Fruit fly (Drosophila melanogaster) Kc167 (cell line): ENCODE results near the gene CG32440.

Experiments
- Myc ChIP-seq: fragments of >200 bp; optimal IDR thresholded peaks from 2 replicates; lab custom pipeline; 2017; ENCODE audit warnings: missing external identifiers
- Sin3A ChIP-seq: fragments of >200 bp; optimal IDR thresholded peaks from 2 replicates; lab custom pipeline; 2018; ENCODE audit warnings: missing external identifiers
- h ChIP-seq: fragments of >200 bp; optimal IDR thresholded peaks from 3 replicates; lab custom pipeline; 2018; ENCODE audit warnings: missing external identifiers
- insv ChIP-seq: fragments of >200 bp; optimal IDR thresholded peaks from 3 replicates; lab custom pipeline; 2018; ENCODE audit warnings: missing external identifiers
- psq ChIP-seq: fragments of >200 bp; optimal IDR thresholded peaks from 2 replicates; lab custom pipeline; 2017; ENCODE audit warnings: missing external identifiers
- ttk ChIP-seq: sonication (Bioruptor generic); optimal IDR thresholded peaks from 2 replicates; lab custom pipeline; 2017; ENCODE audit warnings: missing external identifiers

Gene CG32440

DNA sequence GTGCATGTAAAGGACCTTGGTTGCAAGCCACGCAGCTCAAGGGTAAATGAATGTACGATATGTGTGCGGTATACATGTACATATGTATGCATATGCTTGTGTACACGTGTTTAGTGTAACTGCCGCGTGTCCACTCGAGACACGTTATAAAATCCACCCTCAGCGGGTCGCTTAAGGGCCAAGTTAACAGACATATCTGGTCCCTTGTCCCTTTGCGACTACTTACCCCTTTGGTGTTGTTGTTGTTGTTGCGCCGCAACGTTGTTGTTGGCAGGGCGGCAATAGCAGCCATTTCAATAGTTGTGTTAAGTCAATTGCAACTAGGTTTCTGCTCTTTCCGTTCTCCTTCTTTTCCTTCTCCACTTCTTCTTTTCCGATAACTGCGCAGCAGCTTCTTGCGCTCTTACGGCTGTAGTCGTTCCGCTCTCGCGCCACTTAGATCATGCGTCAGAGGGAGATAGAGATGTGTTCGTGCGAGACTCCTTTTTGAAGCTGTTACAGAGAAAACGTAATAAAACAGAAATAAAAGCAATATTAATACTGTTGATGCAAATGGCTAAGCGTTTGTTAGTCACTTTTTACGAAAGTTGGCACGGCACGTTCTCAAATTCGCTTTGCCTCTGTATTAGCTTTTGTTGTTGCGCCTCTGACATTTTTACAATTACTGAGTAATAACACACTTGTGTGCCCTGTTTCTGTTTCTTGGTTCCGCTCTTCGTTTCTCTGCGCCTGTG is 13.3 kb upstream of the CG32440 start:
- TF ChIP-seq psq (lab: Kevin White, UChicago): no peak
- no peak for TF ChIP-seq insv
- no peak for TF ChIP-seq Myc
- TF ChIP-seq h (lab: Kevin White, UChicago): no peak
- no peak for TF ChIP-seq Sin3A
- TF ChIP-seq ttk: no peak

- no peak for TF ChIP-seq insv
- no peak for TF ChIP-seq Myc
- no peak for TF ChIP-seq psq (lab: Kevin White, UChicago)
- no peak for TF ChIP-seq ttk
- TF ChIP-seq h (lab: Kevin White, UChicago): no peak
- no peak for TF ChIP-seq Sin3A
Measured at dm6 chr3L:21347197-21347831, 12.7 kb upstream of the CG32440 start.

- no peak for TF ChIP-seq psq (lab: Kevin White, UChicago)
- TF ChIP-seq Myc: no peak
- no peak for TF ChIP-seq ttk
- TF ChIP-seq insv: no peak
- TF ChIP-seq Sin3A: no peak
Measured at dm6 chr3L:21348983-21349432, 11.0 kb upstream of the CG32440 start, which contains the start of gene ebd2. ebd2 (minus strand) TSS chr3L:21349288.

- TF ChIP-seq psq (lab: Kevin White, UChicago) (no peak), Sin3A (no peak), h (lab: Kevin White, UChicago) (no peak), Myc (no peak), insv (no peak), ttk (no peak)
Measured at dm6 chr3L:21356395-21356794, 3.6 kb upstream of the CG32440 start, which contains the start of gene CG12971. CG12971 (minus strand) TSS chr3L:21356495.

DNA sequence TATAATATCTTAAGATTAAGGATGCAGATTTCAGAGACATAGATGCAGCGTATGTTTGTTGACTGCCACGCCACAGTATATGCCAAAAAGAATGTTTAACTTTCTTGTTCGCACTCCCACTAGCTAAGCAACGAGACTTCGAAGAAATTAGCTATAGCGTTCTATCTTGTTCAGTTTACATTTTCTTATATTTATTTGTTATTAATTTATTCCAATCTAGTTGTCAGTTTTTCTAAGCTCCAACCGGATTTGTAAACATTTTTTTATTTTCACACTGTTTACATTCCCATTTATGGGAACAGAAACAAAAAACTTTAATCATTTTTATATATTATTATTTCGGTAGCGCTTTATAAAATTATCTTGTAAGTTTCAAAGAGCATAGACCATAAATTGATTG is 2.6 kb upstream of the CG32440 start, which contains the start of gene CG32437:
TSS of gene CG32437 (plus strand) at position 301 of the 400 bp plus-strand sequence.
- TF ChIP-seq psq (lab: Kevin White, UChicago): no peak
- TF ChIP-seq ttk: no peak
- TF ChIP-seq insv: no peak
- no peak for TF ChIP-seq Sin3A
- no peak for TF ChIP-seq Myc
- no peak for TF ChIP-seq h (lab: Kevin White, UChicago)

DNA sequence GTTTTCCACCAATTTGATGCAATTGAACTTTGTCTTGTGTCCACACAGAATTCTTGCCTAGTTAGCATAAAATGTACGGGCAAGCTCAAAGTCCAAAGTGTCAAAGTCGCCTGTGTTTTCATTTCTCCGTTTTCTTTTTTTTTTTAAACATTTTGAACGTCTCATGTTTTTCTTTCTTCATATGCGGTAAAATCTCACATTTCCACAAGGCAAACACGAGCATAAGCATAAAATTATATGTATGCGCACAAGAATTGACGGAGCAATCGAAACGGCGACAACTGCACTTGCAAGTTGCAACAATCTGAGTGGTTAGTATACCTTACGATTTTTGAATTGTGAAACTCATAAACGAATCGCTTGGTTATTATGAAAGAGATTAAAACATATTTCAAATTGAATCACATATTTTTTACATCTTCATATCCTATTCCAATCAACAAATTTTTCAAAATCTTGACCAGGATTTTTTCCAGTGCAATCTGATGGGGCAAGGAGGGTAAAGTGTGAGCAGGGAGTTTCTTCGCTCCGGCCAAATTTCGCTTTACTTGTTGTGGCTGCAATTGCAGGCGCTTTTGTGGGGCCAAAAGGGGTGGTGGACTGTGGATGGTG is 4.1 kb downstream of the CG32440 start:
- no peak for TF ChIP-seq ttk

DNA sequence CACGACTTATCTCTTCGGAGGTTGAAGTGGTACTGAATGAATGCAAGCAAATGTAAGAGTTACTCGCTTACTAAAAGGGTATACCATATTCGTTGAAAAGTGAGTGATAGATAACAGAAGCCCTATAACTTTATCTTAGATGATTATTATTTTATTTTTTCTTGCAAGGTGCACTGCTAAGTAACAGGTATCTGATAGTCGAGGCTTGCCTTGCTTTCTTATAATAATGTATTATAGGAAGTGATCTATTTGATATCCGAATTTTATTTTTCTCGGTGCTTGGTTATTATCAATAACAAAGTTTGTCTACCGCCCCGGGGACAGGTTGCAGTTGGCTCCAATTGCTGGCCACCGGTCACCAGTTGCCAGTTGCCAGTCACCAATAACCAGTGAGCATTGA is 11.3 kb downstream of the CG32440 start:
- TF ChIP-seq ttk: no peak
- TF ChIP-seq Myc: no peak
- no peak for TF ChIP-seq insv
- TF ChIP-seq Sin3A: no peak
- no peak for TF ChIP-seq psq (lab: Kevin White, UChicago)
- no peak for TF ChIP-seq h (lab: Kevin White, UChicago)

DNA sequence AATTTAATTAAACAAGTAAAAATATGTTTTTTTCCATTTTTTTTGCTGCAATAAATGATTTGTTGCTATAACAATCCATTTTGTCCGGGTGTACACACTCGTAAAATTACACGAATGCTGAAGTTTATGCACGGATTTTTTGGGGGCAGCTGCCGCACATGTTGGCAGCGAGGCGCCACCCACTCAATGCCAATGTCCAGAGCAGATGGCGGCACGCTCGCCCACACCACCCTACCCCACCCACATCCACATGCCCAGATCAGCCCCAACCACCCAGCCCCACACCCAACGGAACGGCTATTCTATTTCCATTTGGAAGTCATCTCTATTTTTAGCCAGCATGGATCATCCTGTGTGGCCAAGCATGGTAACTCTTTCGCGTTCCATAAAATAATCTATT is 20.1 kb downstream of the CG32440 start:
- TF ChIP-seq ttk (no peak), Sin3A (no peak), h (lab: Kevin White, UChicago) (no peak), Myc (no peak), insv (no peak), psq (lab: Kevin White, UChicago) (no peak)

dm6 chr3L:21380581-21381175 is 20.7 kb downstream of the CG32440 start:
- no peak for TF ChIP-seq Sin3A

DNA sequence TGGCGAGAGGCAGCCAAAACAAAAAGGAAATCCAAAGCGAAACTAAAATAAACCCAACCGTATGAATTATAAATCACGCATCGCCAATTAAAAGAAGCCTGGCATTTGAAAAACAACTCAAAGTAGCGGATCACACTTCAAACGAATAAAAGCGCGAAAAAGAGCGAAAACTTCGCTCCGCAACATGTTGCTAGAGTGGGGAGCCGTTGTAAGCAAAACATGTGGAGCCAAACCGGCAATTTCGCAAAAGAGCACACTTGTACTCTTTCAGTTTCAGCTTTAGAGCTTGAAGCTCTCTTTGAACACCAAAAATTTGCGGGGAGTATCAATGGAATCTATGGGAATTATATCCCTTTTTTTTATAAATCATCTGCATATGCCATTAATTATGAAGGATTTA is 21.8 kb downstream of the CG32440 start:
- TF ChIP-seq ttk: no peak
- TF ChIP-seq Myc: no peak
- no peak for TF ChIP-seq insv
- TF ChIP-seq h (lab: Kevin White, UChicago): no peak
- TF ChIP-seq Sin3A: no peak
- no peak for TF ChIP-seq psq (lab: Kevin White, UChicago)

dm6 chr3L:21382158-21382610 is 22.2 kb downstream of the CG32440 start, which contains the start of gene rgn:
rgn (plus strand) TSS chr3L:21382501.
- no peak for TF ChIP-seq ttk
- no peak for TF ChIP-seq Sin3A
- TF ChIP-seq h (lab: Kevin White, UChicago): no peak
- no peak for TF ChIP-seq Myc
- no peak for TF ChIP-seq psq (lab: Kevin White, UChicago)
- TF ChIP-seq insv: no peak

dm6 chr3L:21383440-21383839 is 23.5 kb downstream of the CG32440 start:
- no peak for TF ChIP-seq ttk
- TF ChIP-seq Myc: no peak
- no peak for TF ChIP-seq insv
- TF ChIP-seq Sin3A: no peak
- no peak for TF ChIP-seq psq (lab: Kevin White, UChicago)
- TF ChIP-seq h (lab: Kevin White, UChicago): no peak

DNA sequence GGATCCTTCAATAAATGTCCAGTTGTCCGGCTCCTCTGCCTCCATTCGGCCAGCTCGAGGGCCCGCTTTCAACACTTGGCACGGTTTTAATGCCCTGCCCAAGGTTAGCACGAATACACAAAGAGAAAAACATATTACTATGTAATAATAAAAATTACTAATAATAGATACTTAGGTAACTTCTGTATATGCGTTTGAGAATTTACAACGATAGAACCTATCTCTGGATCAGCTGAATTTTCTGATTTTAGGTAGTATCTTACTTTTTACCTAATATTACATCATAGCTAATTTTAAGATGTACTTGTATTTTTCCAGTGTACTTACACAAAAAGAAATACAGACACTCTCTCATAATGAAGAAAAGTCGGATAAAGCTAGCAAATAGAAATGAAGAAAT is 25.7 kb downstream of the CG32440 start:
- no peak for TF ChIP-seq Sin3A
- TF ChIP-seq Myc: no peak
- no peak for TF ChIP-seq ttk
